Worm (Caenorhabditis elegans) whole organism, L2 larva: ENCODE data around the gene ztf-17.

ENCODE experiments used
- ama-1 ChIP-seq: fragments of 150-350 bp; optimal IDR thresholded peaks from 2 replicates; lab custom pipeline; 2018; ENCODE audit warnings: inconsistent platforms
- lin-11 ChIP-seq: fragments of 150-350 bp; sonication (generic microtip); optimal IDR thresholded peaks from 2 replicates; lab custom pipeline; 2014; ENCODE audit warnings: missing biosample characterization, missing genetic modification characterization, inconsistent platforms, mixed read lengths
- lin-13 ChIP-seq: fragments of 150-350 bp; optimal IDR thresholded peaks from 2 replicates; lab custom pipeline; 2014; ENCODE audit warnings: missing biosample characterization, missing genetic modification reagents, missing genetic modification characterization

DNA sequence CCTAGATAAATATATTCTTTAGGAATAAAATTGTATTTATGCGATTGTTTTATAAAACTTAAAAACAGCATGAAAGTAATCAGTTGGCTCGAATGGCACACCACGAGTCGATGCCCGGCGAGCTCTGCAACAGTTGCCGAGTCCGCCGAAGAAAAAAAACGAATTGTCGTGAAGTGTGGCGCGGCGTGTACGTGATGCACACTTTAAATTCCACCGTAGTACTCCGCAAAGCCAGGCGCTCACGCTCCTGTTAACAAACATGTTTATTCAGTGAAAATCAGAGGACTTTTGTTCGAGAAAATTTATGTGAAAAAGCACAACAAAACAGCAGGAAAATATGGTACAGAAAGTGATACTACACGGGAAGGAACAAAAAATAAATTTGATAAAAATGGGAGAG, 670 bp upstream of the ztf-17 start:
- no peak for TF ChIP-seq ama-1
- TF ChIP-seq lin-11 (tag; lab: Kevin White, UChicago) = no peak
- no peak for TF ChIP-seq lin-13 (GFP tag; lab: Kevin White, UChicago)
